Fruit fly (Drosophila melanogaster) whole organism, embryonic: ENCODE data around the gene CG5969.

Experiments used
- Antp ChIP-seq: fragments of 200-800 bp; sonication (Bioruptor generic); optimal IDR thresholded peaks from 3 replicates; lab custom pipeline; 2016; ENCODE audit warnings: missing biosample characterization, missing genetic modification characterization
- CG11723 ChIP-seq: fragments of 200-800 bp; sonication (Bioruptor generic); optimal IDR thresholded peaks from 2 replicates; lab custom pipeline; 2017; ENCODE audit warnings: missing biosample characterization, mild to moderate bottlenecking, missing genetic modification characterization
- CG13894 ChIP-seq: fragments of 200-800 bp; sonication (Bioruptor generic); optimal IDR thresholded peaks from 3 replicates; lab custom pipeline; 2018; ENCODE audit warnings: missing biosample characterization, mild to moderate bottlenecking, missing genetic modification characterization, moderate library complexity
- CG14050 ChIP-seq: fragments of 200-800 bp; sonication (Bioruptor generic); IDR thresholded peaks from 3 replicates; pipeline ENCODE4 v1.3.6; 2022; ENCODE audit warnings: missing biosample characterization, missing genetic modification characterization
- CG14667 ChIP-seq: fragments of 200-800 bp; sonication (Bioruptor generic); IDR thresholded peaks from 2 replicates; pipeline ENCODE4 v1.3.6; 2022; ENCODE audit warnings: missing biosample characterization, missing genetic modification characterization
- CG15011 ChIP-seq: fragments of 200-800 bp; sonication (Bioruptor generic); optimal IDR thresholded peaks from 3 replicates; lab custom pipeline; 2018; ENCODE audit warnings: missing biosample characterization, mild to moderate bottlenecking, missing genetic modification characterization
- CG15696 ChIP-seq: fragments of 200-800 bp; sonication (Bioruptor generic); optimal IDR thresholded peaks from 2 replicates; lab custom pipeline; 2019; ENCODE audit warnings: missing biosample characterization, mild to moderate bottlenecking, missing genetic modification characterization, moderate library complexity
- CG16813 ChIP-seq: fragments of 200-800 bp; sonication (Bioruptor generic); IDR thresholded peaks from 3 replicates; pipeline ENCODE4 v1.3.6; 2022; ENCODE audit warnings: missing biosample characterization, missing genetic modification characterization; ENCODE audit not compliant: partially characterized antibody
- CG2120 ChIP-seq: fragments of 200-800 bp; sonication (Bioruptor generic); optimal IDR thresholded peaks from 3 replicates; lab custom pipeline; 2016; ENCODE audit warnings: missing biosample characterization, missing genetic modification characterization
- CG2712 ChIP-seq: fragments of 200-800 bp; optimal IDR thresholded peaks from 3 replicates; lab custom pipeline; 2019; ENCODE audit warnings: missing biosample characterization, mild to moderate bottlenecking, missing genetic modification characterization, moderate library complexity
- CG30431 ChIP-seq: fragments of 200-800 bp; sonication (Bioruptor generic); optimal IDR thresholded peaks from 2 replicates; lab custom pipeline; 2017; ENCODE audit warnings: missing biosample characterization, missing genetic modification characterization
- CG4617 ChIP-seq: fragments of 200-800 bp; sonication (Bioruptor generic); optimal IDR thresholded peaks from 3 replicates; lab custom pipeline; 2016; ENCODE audit warnings: missing biosample characterization, missing genetic modification characterization, borderline replicate concordance
- CG4707 ChIP-seq: fragments of 200-800 bp; sonication (Bioruptor generic); optimal IDR thresholded peaks from 2 replicates; lab custom pipeline; 2018; ENCODE audit warnings: missing biosample characterization, mild to moderate bottlenecking, missing genetic modification characterization, moderate library complexity
- CG4730 ChIP-seq: fragments of 200-800 bp; sonication (Bioruptor generic); IDR thresholded peaks from 2 replicates; pipeline ENCODE4 v1.3.6; 2022; ENCODE audit warnings: missing biosample characterization, missing genetic modification characterization
- CG5953 ChIP-seq: fragments of 200-800 bp; sonication (Bioruptor generic); IDR thresholded peaks from 2 replicates; pipeline ENCODE4 v1.3.6; 2022; ENCODE audit warnings: missing biosample characterization, missing genetic modification characterization
- CG6175 ChIP-seq: fragments of 200-800 bp; sonication (Bioruptor generic); IDR thresholded peaks from 3 replicates; pipeline ENCODE4 v1.3.6; 2022; ENCODE audit warnings: missing biosample characterization, missing genetic modification characterization
- CG9932 ChIP-seq: fragments of 200-800 bp; sonication (Bioruptor generic); IDR thresholded peaks from 2 replicates; pipeline ENCODE4 v1.3.6; 2022; ENCODE audit warnings: missing biosample characterization, missing genetic modification characterization
- Camta ChIP-seq: fragments of 200-800 bp; sonication (Bioruptor generic); optimal IDR thresholded peaks from 2 replicates; lab custom pipeline; 2016; ENCODE audit warnings: missing biosample characterization, missing genetic modification characterization
- Dp ChIP-seq: fragments of 200-800 bp; sonication (Bioruptor generic); optimal IDR thresholded peaks from 2 replicates; lab custom pipeline; 2018; ENCODE audit warnings: missing biosample characterization, mild to moderate bottlenecking, missing genetic modification characterization, moderate library complexity
- NfI ChIP-seq: fragments of 200-800 bp; sonication (Bioruptor generic); optimal IDR thresholded peaks from 3 replicates; lab custom pipeline; 2018; ENCODE audit warnings: missing biosample characterization, mild to moderate bottlenecking, missing genetic modification characterization, moderate library complexity
- Six4 ChIP-seq: fragments of 200-800 bp; sonication (Bioruptor generic); optimal IDR thresholded peaks from 2 replicates; lab custom pipeline; 2016; ENCODE audit warnings: missing biosample characterization, missing genetic modification characterization
- Sry-δ ChIP-seq: fragments of 200-800 bp; sonication (Bioruptor generic); optimal IDR thresholded peaks from 2 replicates; lab custom pipeline; 2016; ENCODE audit warnings: missing biosample characterization, missing genetic modification characterization
- ap ChIP-seq: fragments of 200-800 bp; sonication (Bioruptor generic); IDR thresholded peaks from 2 replicates; pipeline ENCODE4 v1.3.6; 2022; ENCODE audit warnings: missing biosample characterization, missing genetic modification characterization
- br ChIP-seq: fragments of >200 bp; optimal IDR thresholded peaks from 2 replicates; lab custom pipeline; 2017
- bsh ChIP-seq, 2 experiments: fragments of 200-800 bp; sonication (Bioruptor generic); optimal IDR thresholded peaks; 2 replicates each; lab custom pipeline; 2017 to 2018; ENCODE audit warnings: mild to moderate bottlenecking in 2 of 2, missing biosample characterization in 2 of 2, missing genetic modification characterization in 2 of 2, moderate library complexity in 1 of 2
- btn ChIP-seq: fragments of 200-800 bp; sonication (Bioruptor generic); optimal IDR thresholded peaks from 2 replicates; lab custom pipeline; 2016; ENCODE audit warnings: missing biosample characterization, missing genetic modification characterization
- cas ChIP-seq: fragments of 200-800 bp; sonication (Bioruptor generic); IDR thresholded peaks from 2 replicates; pipeline ENCODE4 v1.3.6; 2022; ENCODE audit warnings: missing biosample characterization, missing genetic modification characterization
- da ChIP-seq: fragments of 200-800 bp; sonication (Bioruptor generic); optimal IDR thresholded peaks from 2 replicates; lab custom pipeline; 2016; ENCODE audit warnings: missing biosample characterization, missing genetic modification characterization
- disco-r ChIP-seq: fragments of 200-800 bp; sonication (Bioruptor generic); optimal IDR thresholded peaks from 2 replicates; lab custom pipeline; 2016; ENCODE audit warnings: missing biosample characterization, missing genetic modification characterization
- dpn ChIP-seq, 2 experiments: fragments of 200-800 bp; sonication (Bioruptor generic); optimal IDR thresholded peaks; 3 replicates each; lab custom pipeline; 2016; ENCODE audit warnings: missing biosample characterization in 2 of 2, missing genetic modification characterization in 2 of 2
- emc ChIP-seq: fragments of 200-800 bp; sonication (Bioruptor generic); optimal IDR thresholded peaks from 2 replicates; lab custom pipeline; 2016; ENCODE audit warnings: missing biosample characterization, missing genetic modification characterization
- gce ChIP-seq: fragments of 200-800 bp; sonication (Bioruptor generic); IDR thresholded peaks from 3 replicates; pipeline ENCODE4 v1.3.6; 2022; ENCODE audit warnings: missing biosample characterization, missing genetic modification characterization
- luna ChIP-seq: fragments of 200-800 bp; sonication (Bioruptor generic); optimal IDR thresholded peaks from 2 replicates; lab custom pipeline; 2016; ENCODE audit warnings: missing biosample characterization, missing genetic modification characterization
- nau ChIP-seq: fragments of 200-800 bp; sonication (Bioruptor generic); optimal IDR thresholded peaks from 3 replicates; lab custom pipeline; 2017; ENCODE audit warnings: missing biosample characterization, mild to moderate bottlenecking, missing genetic modification characterization, missing genetic modification reagents
- nmo ChIP-seq: fragments of 200-800 bp; sonication (Bioruptor generic); optimal IDR thresholded peaks from 2 replicates; lab custom pipeline; 2018; ENCODE audit warnings: missing biosample characterization, mild to moderate bottlenecking, missing genetic modification characterization, moderate library complexity
- p53 ChIP-seq: fragments of 200-800 bp; sonication (Bioruptor generic); optimal IDR thresholded peaks from 2 replicates; lab custom pipeline; 2016; ENCODE audit warnings: missing biosample characterization, missing genetic modification characterization
- pb ChIP-seq: fragments of 200-800 bp; sonication (Bioruptor generic); optimal IDR thresholded peaks from 3 replicates; lab custom pipeline; 2016; ENCODE audit warnings: missing biosample characterization, missing genetic modification characterization
- sqz ChIP-seq: fragments of 200-800 bp; sonication (Bioruptor generic); optimal IDR thresholded peaks from 3 replicates; lab custom pipeline; 2018; ENCODE audit warnings: missing biosample characterization, mild to moderate bottlenecking, missing genetic modification characterization
- sr ChIP-seq: fragments of 200-800 bp; sonication (Bioruptor generic); IDR thresholded peaks from 3 replicates; pipeline ENCODE4 v1.3.6; 2022; ENCODE audit warnings: missing biosample characterization, missing genetic modification characterization
- tin ChIP-seq: fragments of 200-800 bp; sonication (Bioruptor generic); optimal IDR thresholded peaks from 3 replicates; lab custom pipeline; 2016; ENCODE audit warnings: missing biosample characterization, missing genetic modification characterization
- wdn ChIP-seq: fragments of 200-800 bp; sonication (Bioruptor generic); IDR thresholded peaks from 2 replicates; pipeline ENCODE4 v1.3.6; 2022; ENCODE audit warnings: missing biosample characterization, missing genetic modification characterization

CG5969 gene

DNA sequence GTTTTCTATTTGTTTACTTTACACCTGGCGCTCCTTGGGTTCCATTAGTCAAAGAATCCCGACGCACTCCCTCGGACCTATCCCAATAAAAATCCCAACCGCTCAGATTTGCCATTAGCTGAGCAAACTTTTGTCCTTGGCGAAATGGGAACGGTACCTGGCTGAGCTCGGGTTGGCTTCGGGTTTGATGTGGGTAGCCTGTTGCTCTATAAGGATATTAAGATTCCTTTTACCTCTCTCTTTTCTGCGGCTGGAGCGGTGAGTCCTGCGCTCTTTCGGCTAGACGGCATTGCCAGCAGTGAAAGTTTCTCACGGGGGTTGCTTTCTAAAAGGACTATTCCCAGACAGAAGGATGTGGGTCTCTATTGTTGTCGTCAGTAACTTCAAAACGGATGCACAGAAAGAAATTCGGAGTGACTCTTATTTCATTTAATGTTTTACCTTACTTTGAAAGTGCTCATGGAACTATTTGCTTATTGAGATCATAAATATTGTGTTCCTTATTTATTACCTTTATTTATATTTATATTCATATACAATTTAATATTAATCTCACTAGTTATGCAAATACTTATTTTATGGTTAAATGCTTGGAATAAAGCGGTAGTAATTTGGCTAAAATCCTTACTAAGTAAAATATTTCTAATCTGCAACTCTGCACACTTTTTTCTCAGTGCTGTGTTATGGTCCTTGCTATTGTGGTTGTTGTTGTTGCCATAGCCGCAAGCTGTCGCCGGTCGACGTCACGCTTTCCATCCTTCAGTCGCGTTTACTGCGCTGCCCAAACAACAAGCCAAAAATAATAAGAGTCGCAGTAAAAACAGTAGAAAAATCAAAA is 31.7 kb upstream of the CG5969 start, which contains the start of gene CG5910 (continued):
- no peak for TF ChIP-seq pb (GFP tag; lab: Kevin White, UChicago)
- TF ChIP-seq btn (GFP tag; lab: Kevin White, UChicago) = no peak
- peak; percentile 83 for TF ChIP-seq tin (GFP tag; lab: Kevin White, UChicago)
- TF ChIP-seq Camta (GFP tag; lab: Kevin White, UChicago) = no peak
- TF ChIP-seq nmo (GFP tag; lab: Kevin White, UChicago) = peak; percentile 95
- peak; percentile 72 for TF ChIP-seq CG2120
- peak; percentile 46 to 85 for TF ChIP-seq dpn (GFP tag; optimal IDR thresholded peaks at IDR 0.05; lab: Kevin White, UChicago)
- no peak for TF ChIP-seq emc (GFP tag; lab: Kevin White, UChicago)
- TF ChIP-seq sqz = no peak
- peak; percentile 84 for TF ChIP-seq NfI (GFP tag; lab: Kevin White, UChicago)
- TF ChIP-seq CG14667 (GFP tag; lab: Robert Waterston, UW) = peak; percentile 67; the same call in 1 of the 2 replicates
- TF ChIP-seq CG9932 = peak; percentile 65
- peak; percentile 38 for TF ChIP-seq CG4617 (GFP tag; lab: Kevin White, UChicago)
- TF ChIP-seq gce (GFP tag; lab: Robert Waterston, UW) = 0 out of 3 replicates have a peak, but pooled peaks have one; percentile 52
- peak; percentile 25 to 89 for TF ChIP-seq bsh (GFP tag; optimal IDR thresholded peaks at IDR 0.05; lab: Kevin White, UChicago)
- TF ChIP-seq CG4707 = peak; percentile 34
- no peak for TF ChIP-seq sr
- 0 out of 2 replicates have a peak, but pooled peaks have one; percentile 10 for TF ChIP-seq CG5953 (GFP tag; lab: Robert Waterston, UW)
- TF ChIP-seq Dp (GFP tag; lab: Kevin White, UChicago) = no peak
- peak; percentile 54; the same call in 1 of the 3 replicates for TF ChIP-seq CG14050 (GFP tag; lab: Robert Waterston, UW)
- peak; percentile 84 for TF ChIP-seq CG15696
- peak; percentile 78 for TF ChIP-seq ap (GFP tag; lab: Robert Waterston, UW)
- TF ChIP-seq p53 (GFP tag; lab: Kevin White, UChicago) = no peak
- TF ChIP-seq luna = no peak
- peak; percentile 53 for TF ChIP-seq nau
- TF ChIP-seq CG30431 (GFP tag; lab: Kevin White, UChicago) = peak; percentile 69
- peak; percentile 72 for TF ChIP-seq wdn (GFP tag; lab: Robert Waterston, UW)
- TF ChIP-seq CG13894 (tag; lab: Kevin White, UChicago) = peak; percentile 87
- no peak for TF ChIP-seq br (lab: Kevin White, UChicago)
- TF ChIP-seq CG6175 (GFP tag; lab: Robert Waterston, UW) = no peak
- peak; percentile 19 for TF ChIP-seq Antp (GFP tag; lab: Kevin White, UChicago)
- peak; percentile 95 for TF ChIP-seq CG2712 (tag; lab: Kevin White, UChicago)
- no peak for TF ChIP-seq disco-r (GFP tag; lab: Kevin White, UChicago)
- TF ChIP-seq CG11723 (GFP tag; lab: Kevin White, UChicago) = peak; percentile 71
- TF ChIP-seq cas = no peak
- TF ChIP-seq CG4730 = peak; percentile 68
- no peak for TF ChIP-seq Sry-δ (GFP tag; lab: Kevin White, UChicago)
- TF ChIP-seq Six4 (GFP tag; lab: Kevin White, UChicago) = peak; percentile 84
- TF ChIP-seq CG15011 (GFP tag; lab: Kevin White, UChicago) = peak; percentile 79
- TF ChIP-seq da (GFP tag; lab: Kevin White, UChicago) = no peak
- no peak for TF ChIP-seq CG16813 (GFP tag; lab: Robert Waterston, UW)
